Worm (Caenorhabditis elegans) whole organism, late embryonic: ENCODE measurements around the gene srw-14.
"Not testable (repeated sequence)": the region's sequence is repeated elsewhere in the genome, so short reads cannot be mapped to it uniquely, and the experiment has no call there.

Experiments
- C08G9.2 ChIP-seq: sonication (generic microtip); optimal IDR thresholded peaks from 2 replicates; lab custom pipeline; 2016; ENCODE audit warnings: mild to moderate bottlenecking, missing genetic modification characterization, moderate library complexity, missing compliant biosample characterization
- C38D4.7 ChIP-seq: fragments of 200-800 bp; sonication (Bioruptor generic); optimal IDR thresholded peaks from 2 replicates; lab custom pipeline; 2018; ENCODE audit warnings: mild to moderate bottlenecking, missing genetic modification characterization, moderate library complexity, missing compliant biosample characterization
- F13H6.1 ChIP-seq: sonication (generic microtip); optimal IDR thresholded peaks from 2 replicates; lab custom pipeline; 2016; ENCODE audit warnings: missing genetic modification characterization, missing compliant biosample characterization
- T23F11.4 ChIP-seq: fragments of 200-800 bp; sonication (Bioruptor generic); optimal IDR thresholded peaks from 2 replicates; lab custom pipeline; 2018; ENCODE audit warnings: mild to moderate bottlenecking, missing genetic modification characterization, missing compliant biosample characterization
- Y22D7AL.16 ChIP-seq: sonication (generic microtip); optimal IDR thresholded peaks from 2 replicates; lab custom pipeline; 2016; ENCODE audit warnings: missing genetic modification characterization, missing compliant biosample characterization
- ama-1 ChIP-seq: fragments of 150-350 bp; optimal IDR thresholded peaks from 2 replicates; lab custom pipeline; 2014
- ceh-19 ChIP-seq: fragments of 200-800 bp; sonication (Bioruptor generic); optimal IDR thresholded peaks from 2 replicates; lab custom pipeline; 2018; ENCODE audit warnings: mild to moderate bottlenecking, missing genetic modification characterization, missing compliant biosample characterization
- ceh-2 ChIP-seq: sonication (generic microtip); optimal IDR thresholded peaks from 2 replicates; lab custom pipeline; 2016; ENCODE audit warnings: missing genotype, missing genetic modification characterization, missing compliant biosample characterization
- ceh-22 ChIP-seq: sonication (generic microtip); optimal IDR thresholded peaks from 2 replicates; lab custom pipeline; 2017; ENCODE audit warnings: missing biosample characterization, missing genetic modification characterization
- ceh-34 ChIP-seq: sonication (generic microtip); optimal IDR thresholded peaks from 2 replicates; lab custom pipeline; 2016; ENCODE audit warnings: mild to moderate bottlenecking, missing genetic modification characterization, missing compliant biosample characterization
- ceh-6 ChIP-seq: fragments of 200-800 bp; sonication (Bioruptor generic); optimal IDR thresholded peaks from 2 replicates; lab custom pipeline; 2018; ENCODE audit warnings: mild to moderate bottlenecking, missing genetic modification characterization, missing compliant biosample characterization
- dmd-4 ChIP-seq: sonication (generic microtip); optimal IDR thresholded peaks from 2 replicates; lab custom pipeline; 2016; ENCODE audit warnings: borderline replicate concordance, missing genetic modification characterization, missing compliant biosample characterization
- dve-1 ChIP-seq: sonication (generic microtip); optimal IDR thresholded peaks from 2 replicates; lab custom pipeline; 2017; ENCODE audit warnings: antibody characterized with exemption, mild to moderate bottlenecking, missing genetic modification characterization, missing compliant biosample characterization
- elt-4 ChIP-seq: sonication (generic microtip); optimal IDR thresholded peaks from 2 replicates; lab custom pipeline; 2016; ENCODE audit warnings: missing genetic modification characterization, missing compliant biosample characterization
- eyg-1 ChIP-seq: sonication (generic microtip); optimal IDR thresholded peaks from 2 replicates; lab custom pipeline; 2016; ENCODE audit warnings: missing genotype, missing genetic modification characterization, missing compliant biosample characterization
- fax-1 ChIP-seq: sonication (generic microtip); optimal IDR thresholded peaks from 2 replicates; lab custom pipeline; 2016; ENCODE audit warnings: missing genotype, missing genetic modification characterization, missing compliant biosample characterization
- hlh-15 ChIP-seq: sonication (generic microtip); optimal IDR thresholded peaks from 2 replicates; lab custom pipeline; 2016; ENCODE audit warnings: missing genetic modification characterization, missing compliant biosample characterization
- hlh-8 ChIP-seq: sonication (generic microtip); optimal IDR thresholded peaks from 2 replicates; lab custom pipeline; 2016; ENCODE audit warnings: missing genotype, missing genetic modification characterization, missing compliant biosample characterization
- mec-3 ChIP-seq: sonication (generic microtip); optimal IDR thresholded peaks from 2 replicates; lab custom pipeline; 2016; ENCODE audit warnings: borderline replicate concordance, missing genetic modification characterization, missing compliant biosample characterization
- nhr-11 ChIP-seq: fragments of 150-350 bp; optimal IDR thresholded peaks from 2 replicates; lab custom pipeline; 2014; ENCODE audit warnings: missing biosample characterization, missing genetic modification characterization
- nhr-232 ChIP-seq: sonication (generic microtip); optimal IDR thresholded peaks from 2 replicates; lab custom pipeline; 2016; ENCODE audit warnings: missing genetic modification characterization, missing compliant biosample characterization
- npax-4 ChIP-seq: sonication (generic microtip); optimal IDR thresholded peaks from 2 replicates; lab custom pipeline; 2016; ENCODE audit warnings: missing genetic modification characterization, missing compliant biosample characterization
- odd-2 ChIP-seq: sonication (generic microtip); optimal IDR thresholded peaks from 2 replicates; lab custom pipeline; 2017; ENCODE audit warnings: antibody characterized with exemption, mild to moderate bottlenecking, missing genetic modification characterization, missing compliant biosample characterization
- pat-9 ChIP-seq: fragments of 200-800 bp; sonication (Bioruptor generic); optimal IDR thresholded peaks from 2 replicates; lab custom pipeline; 2018; ENCODE audit warnings: mild to moderate bottlenecking, missing genetic modification characterization, moderate library complexity, missing compliant biosample characterization
- pax-1 ChIP-seq: fragments of 150-350 bp; optimal IDR thresholded peaks from 2 replicates; lab custom pipeline; 2014; ENCODE audit warnings: missing biosample characterization, missing genetic modification characterization
- pha-4 ChIP-seq: fragments of 150-350 bp; optimal IDR thresholded peaks from 2 replicates; lab custom pipeline; 2018; ENCODE audit warnings: missing biosample characterization, missing genetic modification reagents, missing genetic modification characterization
- ref-2 ChIP-seq: sonication (generic microtip); optimal IDR thresholded peaks from 2 replicates; lab custom pipeline; 2016; ENCODE audit warnings: missing genetic modification characterization, missing compliant biosample characterization
- rnt-1 ChIP-seq: sonication (generic microtip); optimal IDR thresholded peaks from 2 replicates; lab custom pipeline; 2016; ENCODE audit warnings: missing genetic modification characterization, missing compliant biosample characterization
- sox-4 ChIP-seq: sonication (generic microtip); optimal IDR thresholded peaks from 2 replicates; lab custom pipeline; 2017; ENCODE audit warnings: mild to moderate bottlenecking, missing genetic modification characterization, inconsistent platforms, missing compliant biosample characterization
- syd-9 ChIP-seq: sonication (generic microtip); optimal IDR thresholded peaks from 2 replicates; lab custom pipeline; 2016; ENCODE audit warnings: mild to moderate bottlenecking, missing genetic modification characterization, moderate library complexity, missing compliant biosample characterization
- ttx-3 ChIP-seq: sonication (generic microtip); optimal IDR thresholded peaks from 2 replicates; lab custom pipeline; 2016; ENCODE audit warnings: missing genetic modification reagents, missing genetic modification characterization, missing compliant biosample characterization
- unc-42 ChIP-seq: sonication (generic microtip); optimal IDR thresholded peaks from 2 replicates; lab custom pipeline; 2016; ENCODE audit warnings: missing genotype, missing genetic modification characterization, missing compliant biosample characterization
- unc-55 ChIP-seq: sonication (generic microtip); optimal IDR thresholded peaks from 2 replicates; lab custom pipeline; 2017; ENCODE audit warnings: missing biosample characterization, missing genetic modification reagents, missing genetic modification characterization
- unc-86 ChIP-seq: sonication (generic microtip); optimal IDR thresholded peaks from 2 replicates; lab custom pipeline; 2016; ENCODE audit warnings: missing genetic modification characterization, missing compliant biosample characterization
- zip-5 ChIP-seq: sonication (generic microtip); optimal IDR thresholded peaks from 2 replicates; lab custom pipeline; 2016; ENCODE audit warnings: missing genetic modification characterization, missing compliant biosample characterization

Gene srw-14

DNA sequence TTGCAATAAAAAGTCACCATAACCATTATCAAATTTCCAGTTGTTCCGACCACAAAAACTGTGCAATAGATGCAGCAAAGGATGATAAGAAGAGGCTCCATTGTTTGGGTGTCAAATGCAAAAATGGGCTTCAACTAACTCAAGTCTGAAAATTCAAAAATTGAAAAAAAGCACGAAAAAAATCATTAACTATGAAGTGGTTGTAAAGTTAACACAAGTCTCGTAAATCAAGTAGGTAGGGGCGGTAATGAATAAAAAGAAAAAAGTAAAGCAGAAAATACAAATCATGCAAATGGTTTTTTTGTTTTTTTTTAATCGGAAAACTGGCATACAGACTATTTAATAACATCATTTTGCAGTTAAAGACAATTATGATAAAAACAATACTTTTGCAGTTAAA lies 30.9 kb downstream of the srw-14 start, which contains the start of gene srsx-39:
Gene srsx-39 (minus strand): TSS at position 101 of the 400 bp plus-strand sequence.
- not testable (repeated sequence) for TF ChIP-seq hlh-15, nhr-232, unc-42 (tag; lab: Kevin White, UChicago)

DNA sequence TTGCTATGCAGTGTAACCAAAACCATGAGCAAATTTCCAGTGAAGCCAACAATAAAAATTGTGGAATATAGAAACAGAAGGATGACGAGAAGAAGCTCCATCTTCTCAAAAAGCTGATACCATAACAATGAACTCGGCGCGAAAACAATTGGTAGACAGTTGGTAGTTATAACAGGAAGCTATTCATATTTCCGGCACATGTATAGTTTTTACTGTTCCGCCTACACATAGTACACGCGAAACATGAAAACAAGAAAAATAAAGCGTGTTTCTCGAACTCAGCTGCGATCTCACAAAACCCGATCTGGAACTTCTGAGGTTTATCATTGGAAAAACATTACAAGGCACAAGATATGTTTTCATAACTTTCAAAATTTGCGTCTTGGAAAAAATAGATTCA lies 33.3 kb downstream of the srw-14 start, which contains the start of gene srsx-37:
Gene srsx-37 (minus strand): TSS at position 101 of the 400 bp plus-strand sequence.
- TF ChIP-seq nhr-11: no peak
- TF ChIP-seq Y22D7AL.16 (tag; lab: Kevin White, UChicago): no peak
- no peak for TF ChIP-seq pat-9
- no peak for TF ChIP-seq ceh-19 (GFP tag; lab: Kevin White, UChicago)
- no peak for TF ChIP-seq ama-1
- TF ChIP-seq pax-1: no peak
- no peak for TF ChIP-seq pha-4 (tag; lab: Kevin White, UChicago)
- TF ChIP-seq ref-2 (tag; lab: Kevin White, UChicago): no peak
- TF ChIP-seq C08G9.2: no peak
- no peak for TF ChIP-seq F13H6.1 (tag; lab: Kevin White, UChicago)

DNA sequence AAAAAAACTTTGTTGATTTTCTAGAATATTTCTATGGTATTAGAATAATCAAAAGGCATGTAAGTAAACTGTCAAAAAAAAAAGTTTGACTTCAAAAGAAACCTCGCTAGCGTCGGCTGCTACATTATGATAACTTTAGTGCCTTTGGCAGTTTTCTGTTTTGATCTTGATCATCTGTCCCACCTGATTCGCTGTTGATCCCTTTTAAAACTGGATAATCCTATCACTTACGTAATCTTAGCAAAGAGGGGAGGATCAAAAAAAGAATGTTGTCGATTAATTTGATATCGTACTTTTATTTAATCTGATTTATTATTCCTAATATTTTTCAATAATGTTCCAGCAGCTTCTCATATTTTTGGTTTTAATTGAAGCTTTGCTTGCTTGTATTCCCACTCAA lies 34.2 kb downstream of the srw-14 start, which contains the start of gene M01B2.8:
Gene M01B2.8 (plus strand): TSS at position 301 of the 400 bp plus-strand sequence.
- TF ChIP-seq mec-3 (tag; lab: Kevin White, UChicago): no peak
- no peak for TF ChIP-seq ceh-34 (tag; lab: Kevin White, UChicago)
- no peak for TF ChIP-seq ceh-2
- no peak for TF ChIP-seq pax-1
- no peak for TF ChIP-seq syd-9 (tag; lab: Kevin White, UChicago)
- TF ChIP-seq dmd-4: no peak
- no peak for TF ChIP-seq ref-2 (tag; lab: Kevin White, UChicago)
- no peak for TF ChIP-seq odd-2 (tag; lab: Kevin White, UChicago)
- TF ChIP-seq ttx-3 (tag; lab: Kevin White, UChicago): no peak
- no peak for TF ChIP-seq unc-86 (tag; lab: Kevin White, UChicago)
- TF ChIP-seq T23F11.4: no peak
- no peak for TF ChIP-seq ama-1
- no peak for TF ChIP-seq eyg-1 (tag; lab: Kevin White, UChicago)
- no peak for TF ChIP-seq C08G9.2
- TF ChIP-seq, all 69 proteins: peak for 0

DNA sequence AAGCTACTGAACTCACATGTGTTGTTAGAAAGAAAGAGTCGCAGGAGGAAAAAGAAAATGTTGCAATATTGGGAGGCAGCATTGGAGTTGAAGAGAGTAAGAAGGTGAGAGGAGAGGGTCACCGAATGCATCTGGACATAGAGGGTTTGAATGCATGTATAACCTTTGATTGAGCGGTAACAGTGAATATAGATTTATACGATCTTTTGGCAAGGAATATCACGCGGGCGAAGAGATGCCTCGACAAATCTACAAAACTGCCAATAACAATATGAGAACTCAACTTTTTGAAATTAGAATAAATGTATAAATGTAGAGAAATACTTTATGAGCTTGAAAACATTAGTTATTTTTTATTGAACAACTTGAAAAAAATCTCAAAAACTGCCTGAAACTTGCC lies 36.6 kb downstream of the srw-14 start, which contains the start of gene M01B2.10:
Gene M01B2.10 (minus strand): TSS at position 101 of the 400 bp plus-strand sequence.
- not testable (repeated sequence) for TF ChIP-seq C08G9.2; nhr-11; syd-9 (tag; lab: Kevin White, UChicago)

DNA sequence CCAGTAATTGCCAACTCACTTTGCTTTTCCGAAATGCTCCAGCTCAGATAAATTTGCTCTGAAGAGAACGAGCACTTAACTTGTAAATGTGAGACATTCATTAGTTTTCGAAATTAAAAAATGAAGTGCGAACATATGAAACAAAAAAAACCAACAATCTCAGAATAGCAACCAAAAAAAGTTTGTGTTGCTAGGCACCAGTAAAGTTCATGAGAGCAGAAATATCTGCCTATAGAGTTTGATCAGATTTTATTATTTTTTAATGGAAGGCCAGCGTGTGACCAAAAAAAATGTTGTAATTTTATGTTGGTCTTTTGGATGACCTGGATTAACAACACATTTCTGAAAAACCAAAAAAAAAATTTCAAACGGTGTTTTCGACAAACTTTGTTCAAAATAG lies 38.4 kb downstream of the srw-14 start, which contains the start of gene M01B2.12:
Gene M01B2.12 (minus strand): TSS at position 101 of the 400 bp plus-strand sequence.
- no peak for TF ChIP-seq ceh-6 (GFP tag; lab: Kevin White, UChicago)
- no peak for TF ChIP-seq ref-2 (tag; lab: Kevin White, UChicago)
- no peak for TF ChIP-seq Y22D7AL.16 (tag; lab: Kevin White, UChicago)
- no peak for TF ChIP-seq npax-4
- no peak for TF ChIP-seq zip-5 (tag; lab: Kevin White, UChicago)
- TF ChIP-seq hlh-8: no peak
- no peak for TF ChIP-seq sox-4 (tag; lab: Kevin White, UChicago)
- TF ChIP-seq unc-55 (GFP tag; lab: Kevin White, UChicago): no peak
- TF ChIP-seq dve-1: no peak
- no peak for TF ChIP-seq ceh-22
- no peak for TF ChIP-seq rnt-1 (tag; lab: Kevin White, UChicago)
- TF ChIP-seq elt-4 (tag; lab: Kevin White, UChicago): no peak
- TF ChIP-seq fax-1 (tag; lab: Kevin White, UChicago): no peak
- no peak for TF ChIP-seq unc-86 (tag; lab: Kevin White, UChicago)
- no peak for TF ChIP-seq odd-2 (tag; lab: Kevin White, UChicago)
- TF ChIP-seq ttx-3 (tag; lab: Kevin White, UChicago): no peak
- TF ChIP-seq unc-42 (tag; lab: Kevin White, UChicago): no peak
- TF ChIP-seq C38D4.7 (GFP tag; lab: Kevin White, UChicago): no peak
